Worm (Caenorhabditis elegans) whole organism, late embryonic: Measurements from ENCODE around the gene F37C12.21.

Experiments
- C08G9.2 ChIP-seq: sonication (generic microtip); optimal IDR thresholded peaks from 2 replicates; lab custom pipeline; 2016; ENCODE audit warnings: mild to moderate bottlenecking, missing genetic modification characterization, moderate library complexity, missing compliant biosample characterization
- F13H6.1 ChIP-seq: sonication (generic microtip); optimal IDR thresholded peaks from 2 replicates; lab custom pipeline; 2016; ENCODE audit warnings: missing genetic modification characterization, missing compliant biosample characterization
- K09A11.1 ChIP-seq: sonication (generic microtip); optimal IDR thresholded peaks from 2 replicates; lab custom pipeline; 2017; ENCODE audit warnings: antibody characterized with exemption, mild to moderate bottlenecking, missing genetic modification characterization, missing compliant biosample characterization; ENCODE audit not compliant: insufficient read depth
- Y22D7AL.16 ChIP-seq: sonication (generic microtip); optimal IDR thresholded peaks from 2 replicates; lab custom pipeline; 2016; ENCODE audit warnings: missing genetic modification characterization, missing compliant biosample characterization
- ahr-1 ChIP-seq: sonication (generic microtip); optimal IDR thresholded peaks from 2 replicates; lab custom pipeline; 2016; ENCODE audit warnings: missing genetic modification characterization, missing compliant biosample characterization
- ceh-14 ChIP-seq: sonication (generic microtip); optimal IDR thresholded peaks from 2 replicates; lab custom pipeline; 2016; ENCODE audit warnings: missing genotype, missing genetic modification characterization, missing compliant biosample characterization
- ceh-2 ChIP-seq: sonication (generic microtip); optimal IDR thresholded peaks from 2 replicates; lab custom pipeline; 2016; ENCODE audit warnings: missing genotype, missing genetic modification characterization, missing compliant biosample characterization
- ceh-31 ChIP-seq: sonication (generic microtip); optimal IDR thresholded peaks from 2 replicates; lab custom pipeline; 2016; ENCODE audit warnings: missing genetic modification characterization, missing compliant biosample characterization
- dmd-4 ChIP-seq: sonication (generic microtip); optimal IDR thresholded peaks from 2 replicates; lab custom pipeline; 2016; ENCODE audit warnings: borderline replicate concordance, missing genetic modification characterization, missing compliant biosample characterization
- dve-1 ChIP-seq: sonication (generic microtip); optimal IDR thresholded peaks from 2 replicates; lab custom pipeline; 2017; ENCODE audit warnings: antibody characterized with exemption, mild to moderate bottlenecking, missing genetic modification characterization, missing compliant biosample characterization
- elt-2 ChIP-seq: sonication (generic microtip); optimal IDR thresholded peaks from 2 replicates; lab custom pipeline; 2016; ENCODE audit warnings: missing genetic modification reagents, missing genetic modification characterization, missing compliant biosample characterization
- fkh-6 ChIP-seq: sonication (generic microtip); optimal IDR thresholded peaks from 2 replicates; lab custom pipeline; 2016; ENCODE audit warnings: missing genetic modification characterization, missing compliant biosample characterization
- gmeb-2 ChIP-seq: sonication (generic microtip); optimal IDR thresholded peaks from 2 replicates; lab custom pipeline; 2016; ENCODE audit warnings: missing genetic modification characterization, inconsistent platforms, missing compliant biosample characterization
- hlh-13 ChIP-seq: fragments of 200-800 bp; sonication (Bioruptor generic); optimal IDR thresholded peaks from 2 replicates; lab custom pipeline; 2018; ENCODE audit warnings: mild to moderate bottlenecking, missing genetic modification characterization, missing compliant biosample characterization
- hlh-30 ChIP-seq: sonication (generic microtip); optimal IDR thresholded peaks from 2 replicates; lab custom pipeline; 2017; ENCODE audit warnings: antibody characterized with exemption, missing genetic modification characterization, missing compliant biosample characterization; ENCODE audit not compliant: insufficient read depth
- lim-6 ChIP-seq: sonication (generic microtip); optimal IDR thresholded peaks from 2 replicates; lab custom pipeline; 2016; ENCODE audit warnings: missing genetic modification characterization, missing compliant biosample characterization
- lin-11 ChIP-seq: fragments of 200-800 bp; sonication (Bioruptor generic); optimal IDR thresholded peaks from 2 replicates; lab custom pipeline; 2018; ENCODE audit warnings: mild to moderate bottlenecking, missing genetic modification characterization, missing compliant biosample characterization
- madf-2 ChIP-seq: sonication (generic microtip); optimal IDR thresholded peaks from 2 replicates; lab custom pipeline; 2017; ENCODE audit warnings: missing genetic modification characterization, missing compliant biosample characterization
- mec-3 ChIP-seq: sonication (generic microtip); optimal IDR thresholded peaks from 2 replicates; lab custom pipeline; 2016; ENCODE audit warnings: borderline replicate concordance, missing genetic modification characterization, missing compliant biosample characterization
- nfya-1 ChIP-seq: sonication (generic microtip); optimal IDR thresholded peaks from 2 replicates; lab custom pipeline; 2017; ENCODE audit warnings: missing genetic modification characterization, mild to moderate bottlenecking, missing compliant biosample characterization, antibody characterized with exemption, moderate library complexity
- nhr-11 ChIP-seq: fragments of 150-350 bp; optimal IDR thresholded peaks from 2 replicates; lab custom pipeline; 2014; ENCODE audit warnings: missing biosample characterization, missing genetic modification characterization
- odd-2 ChIP-seq: sonication (generic microtip); optimal IDR thresholded peaks from 2 replicates; lab custom pipeline; 2017; ENCODE audit warnings: antibody characterized with exemption, mild to moderate bottlenecking, missing genetic modification characterization, missing compliant biosample characterization
- pat-9 ChIP-seq: fragments of 200-800 bp; sonication (Bioruptor generic); optimal IDR thresholded peaks from 2 replicates; lab custom pipeline; 2018; ENCODE audit warnings: mild to moderate bottlenecking, missing genetic modification characterization, moderate library complexity, missing compliant biosample characterization
- pax-1 ChIP-seq: fragments of 150-350 bp; optimal IDR thresholded peaks from 2 replicates; lab custom pipeline; 2014; ENCODE audit warnings: missing biosample characterization, missing genetic modification characterization
- pha-4 ChIP-seq: fragments of 150-350 bp; optimal IDR thresholded peaks from 2 replicates; lab custom pipeline; 2018; ENCODE audit warnings: missing biosample characterization, missing genetic modification reagents, missing genetic modification characterization
- ref-2 ChIP-seq: sonication (generic microtip); optimal IDR thresholded peaks from 2 replicates; lab custom pipeline; 2016; ENCODE audit warnings: missing genetic modification characterization, missing compliant biosample characterization
- sox-2 ChIP-seq: fragments of 200-800 bp; sonication (Bioruptor generic); IDR thresholded peaks from 2 replicates; pipeline ENCODE4 v1.3.6; 2022; ENCODE audit warnings: missing genetic modification reagents, missing genetic modification characterization, missing compliant biosample characterization
- tbx-2 ChIP-seq: sonication (generic microtip); optimal IDR thresholded peaks from 2 replicates; lab custom pipeline; 2016; ENCODE audit warnings: missing genetic modification characterization, missing compliant biosample characterization
- tbx-7 ChIP-seq: sonication (generic microtip); optimal IDR thresholded peaks from 2 replicates; lab custom pipeline; 2016; ENCODE audit warnings: missing genotype, missing genetic modification characterization, missing compliant biosample characterization
- ttx-3 ChIP-seq: sonication (generic microtip); optimal IDR thresholded peaks from 2 replicates; lab custom pipeline; 2016; ENCODE audit warnings: missing genetic modification reagents, missing genetic modification characterization, missing compliant biosample characterization
- unc-42 ChIP-seq: sonication (generic microtip); optimal IDR thresholded peaks from 2 replicates; lab custom pipeline; 2016; ENCODE audit warnings: missing genotype, missing genetic modification characterization, missing compliant biosample characterization
- zip-5 ChIP-seq: sonication (generic microtip); optimal IDR thresholded peaks from 2 replicates; lab custom pipeline; 2016; ENCODE audit warnings: missing genetic modification characterization, missing compliant biosample characterization
- ztf-16 ChIP-seq: sonication (generic microtip); optimal IDR thresholded peaks from 2 replicates; lab custom pipeline; 2017; ENCODE audit warnings: missing genetic modification characterization, missing compliant biosample characterization

The F37C12.21 gene

ce11 chrIII:7162065-7162762 is 25.9 kb upstream of the F37C12.21 start, which contains the start of the genes syf-2 and K04G7.1 (continued):
- TF ChIP-seq ceh-31 (tag; lab: Kevin White, UChicago) (peak; percentile 71), ztf-16 (tag; lab: Kevin White, UChicago) (peak; percentile 25), hlh-30 (peak; percentile 70), odd-2 (no peak), ceh-14 (tag; lab: Kevin White, UChicago) (peak; percentile 68), tbx-7 (no peak), Y22D7AL.16 (tag; lab: Kevin White, UChicago) (no peak), ref-2 (tag; lab: Kevin White, UChicago) (peak; percentile 28), tbx-2 (peak; percentile 72), lim-6 (no peak), pax-1 (no peak), nhr-11 (no peak), nfya-1 (peak; percentile 78), lin-11 (tag; lab: Kevin White, UChicago) (no peak), dmd-4 (tag; lab: Kevin White, UChicago) (no peak), sox-2 (GFP tag; lab: Robert Waterston, UW) (no peak), ahr-1 (no peak), dve-1 (tag; lab: Kevin White, UChicago) (peak; percentile 53), unc-42 (peak; percentile 64), madf-2 (tag; lab: Kevin White, UChicago) (no peak), pha-4 (tag; lab: Kevin White, UChicago) (no peak), elt-2 (peak; percentile 70)

DNA sequence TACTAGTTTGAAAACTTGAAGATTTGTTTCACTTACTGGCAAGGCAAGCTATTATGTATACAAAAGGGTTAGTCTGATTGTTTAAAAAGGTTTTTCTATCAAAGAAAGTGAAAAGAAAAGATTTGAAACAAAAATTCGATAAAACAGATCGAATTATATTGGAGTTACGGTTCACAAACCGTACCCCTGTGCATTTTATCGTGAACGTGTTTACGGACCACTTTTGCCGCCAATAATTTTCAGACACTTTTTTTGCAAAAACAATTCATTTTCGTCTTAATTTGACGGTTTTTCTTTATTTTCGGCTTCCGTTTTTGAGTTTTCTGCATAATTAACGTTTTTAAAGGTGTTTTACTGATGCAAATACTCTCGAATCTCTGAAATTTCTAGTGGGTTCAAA is 22.9 kb upstream of the F37C12.21 start:
- TF ChIP-seq ztf-16 (tag; lab: Kevin White, UChicago) (no peak), gmeb-2 (tag; lab: Kevin White, UChicago) (no peak), ttx-3 (tag; lab: Kevin White, UChicago) (no peak), mec-3 (tag; lab: Kevin White, UChicago) (no peak), elt-2 (no peak), ceh-31 (tag; lab: Kevin White, UChicago) (no peak), ceh-14 (tag; lab: Kevin White, UChicago) (no peak), fkh-6 (tag; lab: Kevin White, UChicago) (no peak), sox-2 (GFP tag; lab: Robert Waterston, UW) (no peak), hlh-13 (GFP tag; lab: Kevin White, UChicago) (no peak), pat-9 (tag; lab: Kevin White, UChicago) (no peak), zip-5 (tag; lab: Kevin White, UChicago) (no peak), F13H6.1 (tag; lab: Kevin White, UChicago) (no peak), lim-6 (no peak)

- no peak for TF ChIP-seq ceh-31 (tag; lab: Kevin White, UChicago)
- no peak for TF ChIP-seq K09A11.1
- no peak for TF ChIP-seq dmd-4 (tag; lab: Kevin White, UChicago)
- no peak for TF ChIP-seq ceh-2 (tag; lab: Kevin White, UChicago)
- TF ChIP-seq C08G9.2 (tag; lab: Kevin White, UChicago), result no peak
- no peak for TF ChIP-seq ztf-16 (tag; lab: Kevin White, UChicago)
- TF ChIP-seq elt-2, result peak; percentile 45
- TF ChIP-seq madf-2 (tag; lab: Kevin White, UChicago), result no peak
- no peak for TF ChIP-seq ahr-1
Observed at ce11 chrIII:7165816-7166229, 22.3 kb upstream of the F37C12.21 start.
